Fruit fly (Drosophila melanogaster) whole organism, prepupa: ENCODE results near the gene CG44422.

ENCODE experiments used
- Blimp-1 ChIP-seq: fragments of 200-800 bp; sonication (Bioruptor generic); optimal IDR thresholded peaks from 3 replicates; lab custom pipeline; 2017; ENCODE audit warnings: missing biosample characterization, missing genetic modification characterization, mild to moderate bottlenecking, moderate library complexity, missing genetic modification reagents
- CG10631 ChIP-seq: fragments of 200-800 bp; sonication (Bioruptor generic); optimal IDR thresholded peaks from 2 replicates; lab custom pipeline; 2016; ENCODE audit warnings: missing biosample characterization, missing genetic modification characterization
- CG11762 ChIP-seq: fragments of 200-800 bp; sonication (Bioruptor generic); optimal IDR thresholded peaks from 3 replicates; lab custom pipeline; 2016; ENCODE audit warnings: missing biosample characterization, missing genetic modification characterization; ENCODE audit not compliant: insufficient read depth
- CG11902 ChIP-seq: fragments of 200-800 bp; sonication (Bioruptor generic); optimal IDR thresholded peaks from 3 replicates; lab custom pipeline; 2016; ENCODE audit warnings: missing biosample characterization, missing genetic modification characterization
- CG15336 ChIP-seq: fragments of 200-800 bp; sonication (Bioruptor generic); IDR thresholded peaks from 2 replicates; pipeline ENCODE4 v1.3.6; 2022; ENCODE audit warnings: missing biosample characterization, missing genetic modification characterization
- CG1621 ChIP-seq: fragments of 200-800 bp; sonication (Bioruptor generic); optimal IDR thresholded peaks from 3 replicates; lab custom pipeline; 2018; ENCODE audit warnings: missing biosample characterization, mild to moderate bottlenecking, missing genetic modification characterization
- CG31627 ChIP-seq: fragments of 200-800 bp; sonication (Bioruptor generic); optimal IDR thresholded peaks from 3 replicates; lab custom pipeline; 2016; ENCODE audit warnings: missing biosample characterization, missing genetic modification characterization
- CG32006 ChIP-seq: fragments of 200-800 bp; sonication (Bioruptor generic); optimal IDR thresholded peaks from 3 replicates; lab custom pipeline; 2017; ENCODE audit warnings: missing biosample characterization, mild to moderate bottlenecking, missing genetic modification characterization
- CG34406 ChIP-seq: fragments of 200-800 bp; sonication (Bioruptor generic); optimal IDR thresholded peaks from 3 replicates; lab custom pipeline; 2016; ENCODE audit warnings: missing biosample characterization, missing genetic modification characterization
- CG3919 ChIP-seq: fragments of 200-800 bp; sonication (Bioruptor generic); optimal IDR thresholded peaks from 3 replicates; lab custom pipeline; 2016; ENCODE audit warnings: missing biosample characterization, missing genetic modification characterization
- CG4318 ChIP-seq: fragments of 200-800 bp; sonication (Bioruptor generic); optimal IDR thresholded peaks from 3 replicates; lab custom pipeline; 2017; ENCODE audit warnings: missing biosample characterization, mild to moderate bottlenecking, missing genetic modification characterization
- CG6276 ChIP-seq: fragments of 200-800 bp; sonication (Bioruptor generic); optimal IDR thresholded peaks from 2 replicates; lab custom pipeline; 2017; ENCODE audit warnings: missing biosample characterization, mild to moderate bottlenecking, missing genetic modification characterization
- CG6792 ChIP-seq: fragments of 200-800 bp; sonication (Bioruptor generic); optimal IDR thresholded peaks from 3 replicates; lab custom pipeline; 2016; ENCODE audit warnings: missing biosample characterization, missing genetic modification characterization
- CG6808 ChIP-seq: fragments of 200-800 bp; sonication (Bioruptor generic); optimal IDR thresholded peaks from 3 replicates; lab custom pipeline; 2017; ENCODE audit warnings: missing biosample characterization, missing genetic modification characterization, mild to moderate bottlenecking, moderate library complexity, missing genetic modification reagents
- CG6854 ChIP-seq: fragments of 200-800 bp; sonication (Bioruptor generic); optimal IDR thresholded peaks from 2 replicates; lab custom pipeline; 2017; ENCODE audit warnings: missing biosample characterization, mild to moderate bottlenecking, missing genetic modification characterization
- CG8119 ChIP-seq: fragments of 200-800 bp; sonication (Bioruptor generic); IDR thresholded peaks from 3 replicates; pipeline ENCODE4 v1.3.6; 2022; ENCODE audit warnings: missing biosample characterization, missing genetic modification characterization
- CG8319 ChIP-seq: fragments of 200-800 bp; sonication (Bioruptor generic); optimal IDR thresholded peaks from 3 replicates; lab custom pipeline; 2016; ENCODE audit warnings: missing biosample characterization, missing genetic modification characterization
- CG9139 ChIP-seq: fragments of 200-800 bp; sonication (Bioruptor generic); optimal IDR thresholded peaks from 3 replicates; lab custom pipeline; 2017; ENCODE audit warnings: missing biosample characterization, mild to moderate bottlenecking, missing genetic modification characterization
- Eip78C ChIP-seq: fragments of 200-800 bp; sonication (Bioruptor generic); peaks from one replicate; lab custom pipeline; 2016; ENCODE audit warnings: missing biosample characterization, missing genetic modification characterization
- Eip93F ChIP-seq: fragments of 200-800 bp; sonication (Bioruptor generic); optimal IDR thresholded peaks from 2 replicates; lab custom pipeline; 2016; ENCODE audit warnings: missing biosample characterization, mild to moderate bottlenecking, missing genetic modification characterization
- Ets21C ChIP-seq: fragments of 200-800 bp; sonication (Bioruptor generic); optimal IDR thresholded peaks from 3 replicates; lab custom pipeline; 2016; ENCODE audit warnings: missing biosample characterization, missing genetic modification characterization
- Ets96B ChIP-seq: fragments of 200-800 bp; optimal IDR thresholded peaks from 2 replicates; lab custom pipeline; 2019; ENCODE audit warnings: missing biosample characterization, mild to moderate bottlenecking, missing genetic modification characterization, moderate library complexity
- Gug ChIP-seq: fragments of 200-800 bp; sonication (Bioruptor generic); IDR thresholded peaks from 2 replicates; pipeline ENCODE4 v1.3.6; 2022; ENCODE audit warnings: missing biosample characterization, missing genetic modification characterization
- Hr39 ChIP-seq: fragments of 200-800 bp; sonication (Bioruptor generic); optimal IDR thresholded peaks from 2 replicates; lab custom pipeline; 2016; ENCODE audit warnings: missing biosample characterization, missing genetic modification characterization
- Hr4 ChIP-seq: fragments of 200-800 bp; sonication (Bioruptor generic); optimal IDR thresholded peaks from 3 replicates; lab custom pipeline; 2016; ENCODE audit warnings: missing biosample characterization, missing genetic modification characterization
- Lpt ChIP-seq: fragments of 200-800 bp; sonication (Bioruptor generic); optimal IDR thresholded peaks from 3 replicates; lab custom pipeline; 2016; ENCODE audit warnings: missing biosample characterization, missing genetic modification characterization
- Met ChIP-seq: fragments of 200-800 bp; sonication (Bioruptor generic); optimal IDR thresholded peaks from 3 replicates; lab custom pipeline; 2016; ENCODE audit warnings: missing biosample characterization, missing genetic modification characterization
- OdsH ChIP-seq: fragments of 200-800 bp; sonication (Bioruptor generic); optimal IDR thresholded peaks from 3 replicates; lab custom pipeline; 2016; ENCODE audit warnings: missing biosample characterization, missing genetic modification characterization
- Smox ChIP-seq: fragments of 200-800 bp; sonication (Bioruptor generic); optimal IDR thresholded peaks from 3 replicates; lab custom pipeline; 2016; ENCODE audit warnings: missing biosample characterization, missing genetic modification characterization
- Sox102F ChIP-seq: fragments of 200-800 bp; sonication (Bioruptor generic); optimal IDR thresholded peaks from 2 replicates; lab custom pipeline; 2016; ENCODE audit warnings: missing biosample characterization, mild to moderate bottlenecking, missing genetic modification characterization
- achi ChIP-seq: fragments of 200-800 bp; sonication (Bioruptor generic); optimal IDR thresholded peaks from 3 replicates; lab custom pipeline; 2016; ENCODE audit warnings: missing biosample characterization, missing genetic modification characterization
- acj6 ChIP-seq: fragments of 200-800 bp; sonication (Bioruptor generic); optimal IDR thresholded peaks from 3 replicates; lab custom pipeline; 2016; ENCODE audit warnings: missing biosample characterization, missing genetic modification characterization
- cyc ChIP-seq: fragments of 200-800 bp; sonication (Bioruptor generic); optimal IDR thresholded peaks from 3 replicates; lab custom pipeline; 2016; ENCODE audit warnings: missing biosample characterization, missing genetic modification characterization
- dac ChIP-seq: fragments of 200-800 bp; sonication (Bioruptor generic); optimal IDR thresholded peaks from 2 replicates; lab custom pipeline; 2017; ENCODE audit warnings: missing biosample characterization, mild to moderate bottlenecking, missing genetic modification characterization
- dsx ChIP-seq: fragments of 200-800 bp; optimal IDR thresholded peaks from 3 replicates; lab custom pipeline; 2019; ENCODE audit warnings: missing biosample characterization, mild to moderate bottlenecking, missing genetic modification characterization, moderate library complexity; ENCODE audit not compliant: poor library complexity, severe bottlenecking
- eg ChIP-seq: fragments of 200-800 bp; sonication (Bioruptor generic); IDR thresholded peaks from 3 replicates; pipeline ENCODE4 v1.3.6; 2022; ENCODE audit warnings: missing biosample characterization, missing genetic modification characterization
- esn ChIP-seq: fragments of 200-800 bp; sonication (Bioruptor generic); optimal IDR thresholded peaks from 2 replicates; lab custom pipeline; 2016; ENCODE audit warnings: missing biosample characterization, mild to moderate bottlenecking, missing genetic modification characterization, moderate library complexity
- fkh ChIP-seq: fragments of 200-800 bp; sonication (Bioruptor generic); optimal IDR thresholded peaks from 3 replicates; lab custom pipeline; 2017; ENCODE audit warnings: missing biosample characterization, mild to moderate bottlenecking, missing genetic modification characterization, moderate library complexity
- lz ChIP-seq: fragments of 200-800 bp; sonication (Bioruptor generic); optimal IDR thresholded peaks from 3 replicates; lab custom pipeline; 2016; ENCODE audit warnings: missing biosample characterization, missing genetic modification characterization
- net ChIP-seq: fragments of 200-800 bp; sonication (Bioruptor generic); optimal IDR thresholded peaks from 3 replicates; lab custom pipeline; 2016; ENCODE audit warnings: missing biosample characterization, missing genetic modification characterization
- pdm3 ChIP-seq: fragments of 200-800 bp; sonication (Bioruptor generic); optimal IDR thresholded peaks from 3 replicates; lab custom pipeline; 2016; ENCODE audit warnings: missing biosample characterization, missing genetic modification characterization
- salr ChIP-seq, 2 experiments: fragments of 200-800 bp; sonication (Bioruptor generic); optimal IDR thresholded peaks; 3 replicates each; lab custom pipeline; 2016 to 2018; ENCODE audit warnings: missing biosample characterization in 2 of 2, missing genetic modification characterization in 2 of 2, mild to moderate bottlenecking in 1 of 2
- spab ChIP-seq: fragments of 200-800 bp; sonication (Bioruptor generic); optimal IDR thresholded peaks from 2 replicates; lab custom pipeline; 2017; ENCODE audit warnings: missing biosample characterization, mild to moderate bottlenecking, missing genetic modification characterization, missing genetic modification reagents
- ss ChIP-seq, 2 experiments: fragments of 200-800 bp; sonication (Bioruptor generic); optimal IDR thresholded peaks; 2 replicates in 1 of 2; 3 replicates in 1 of 2; lab custom pipeline; 2017 to 2018; ENCODE audit warnings: mild to moderate bottlenecking in 2 of 2, missing biosample characterization in 2 of 2, missing genetic modification characterization in 2 of 2, moderate library complexity in 1 of 2
- svp ChIP-seq: fragments of 200-800 bp; sonication (Bioruptor generic); peaks from one replicate; lab custom pipeline; 2016; ENCODE audit warnings: missing biosample characterization, missing genetic modification characterization
- topi ChIP-seq: fragments of 200-800 bp; sonication (Bioruptor generic); optimal IDR thresholded peaks from 3 replicates; lab custom pipeline; 2016; ENCODE audit warnings: missing biosample characterization, missing genetic modification characterization
- vri ChIP-seq: fragments of 200-800 bp; sonication (Bioruptor generic); optimal IDR thresholded peaks from 3 replicates; lab custom pipeline; 2016; ENCODE audit warnings: missing biosample characterization, mild to moderate bottlenecking, missing genetic modification characterization

The CG44422 gene

DNA sequence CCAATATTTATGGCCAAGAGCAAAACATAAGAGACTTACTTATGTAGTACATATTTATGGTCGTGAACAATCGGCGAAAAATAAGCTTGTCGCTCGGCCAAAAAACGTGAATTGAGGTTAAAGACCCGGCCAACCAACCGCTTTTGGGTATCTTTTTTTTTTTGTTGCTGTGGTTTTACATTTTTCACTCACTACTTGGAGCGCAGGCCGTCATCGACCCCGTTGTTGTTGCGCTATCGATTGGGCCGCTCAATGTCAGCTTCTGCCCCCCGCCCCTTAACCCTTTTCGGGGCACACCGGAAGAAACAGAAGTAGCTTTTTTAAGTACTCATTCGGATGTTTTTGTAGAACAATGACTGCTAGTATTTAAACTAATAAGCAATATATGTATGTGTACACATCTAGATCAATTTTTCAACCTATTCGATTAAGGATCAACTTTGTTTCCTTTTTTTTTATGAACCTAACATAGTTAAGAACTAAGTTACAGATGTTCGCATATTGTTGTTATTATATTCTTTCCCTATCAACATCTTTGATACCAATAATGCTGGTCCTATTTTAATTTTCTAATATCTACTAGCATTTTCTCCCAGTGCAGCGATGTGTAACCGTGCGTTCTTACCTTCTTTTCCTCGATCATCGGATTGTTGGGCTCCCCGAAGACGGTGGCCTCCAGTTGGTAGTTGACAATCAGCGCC is 35.6 kb upstream of the CG44422 start (continued):
- TF ChIP-seq eg, result 0 out of 3 replicates have a peak, but pooled peaks have one; percentile 40
- TF ChIP-seq Lpt, result peak; percentile 14
- TF ChIP-seq CG8319 (GFP tag; lab: Kevin White, UChicago), result peak; percentile 5
- peak; percentile 28 for TF ChIP-seq Blimp-1 (GFP tag; lab: Kevin White, UChicago)
- TF ChIP-seq vri, result no peak
- TF ChIP-seq Hr39, result peak; percentile 77
- peak; percentile 71 for TF ChIP-seq achi
- TF ChIP-seq acj6, result no peak
- TF ChIP-seq svp (GFP tag; lab: Kevin White, UChicago), result peak; percentile 93
- TF ChIP-seq Met (GFP tag; lab: Kevin White, UChicago), result no peak
- peak; percentile 79 for TF ChIP-seq CG34406 (GFP tag; lab: Kevin White, UChicago)
- peak in 1 of 2 experiments; percentile 30 for TF ChIP-seq salr (GFP tag; optimal IDR thresholded peaks at IDR 0.05; lab: Kevin White, UChicago)
- TF ChIP-seq CG10631 (GFP tag; lab: Kevin White, UChicago), result peak; percentile 64
- TF ChIP-seq Eip93F (GFP tag; lab: Kevin White, UChicago), result no peak
- TF ChIP-seq spab (GFP tag; lab: Kevin White, UChicago), result no peak
- no peak for TF ChIP-seq CG4318 (GFP tag; lab: Kevin White, UChicago)
- TF ChIP-seq CG8119 (GFP tag; lab: Robert Waterston, UW), result peak; percentile 48; the same call in 2 of the 3 replicates
- no peak for TF ChIP-seq fkh
- peak; percentile 94 for TF ChIP-seq Eip78C (GFP tag; lab: Kevin White, UChicago)
- TF ChIP-seq CG6808 (GFP tag; lab: Kevin White, UChicago), result no peak
- TF ChIP-seq esn (GFP tag; lab: Kevin White, UChicago), result peak; percentile 81
- TF ChIP-seq, all 60 proteins: peak for 31

DNA sequence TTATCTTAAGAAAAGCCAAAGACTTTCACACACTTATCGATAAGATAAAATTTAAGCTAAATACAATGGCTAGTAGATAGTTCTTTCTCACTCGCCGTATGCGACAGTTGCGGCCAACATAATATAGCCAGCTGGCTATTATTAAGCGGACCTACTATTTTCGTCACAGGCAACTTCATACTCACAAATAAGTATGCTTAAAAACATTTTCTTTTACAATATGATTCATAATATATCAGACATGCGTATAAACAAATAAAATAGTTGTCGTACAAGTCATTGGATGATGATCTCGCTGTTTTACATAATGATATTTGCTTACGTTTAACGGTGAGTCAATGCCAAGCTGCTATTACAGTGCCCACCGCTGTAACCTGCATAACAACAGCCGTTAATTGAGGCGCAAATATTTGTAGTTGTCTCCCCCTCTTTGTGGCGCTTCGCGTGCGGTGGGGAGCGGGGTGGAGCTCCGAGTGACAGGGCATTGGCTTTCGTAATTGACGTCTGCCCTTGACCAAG is 23.7 kb upstream of the CG44422 start:
- TF ChIP-seq acj6 (peak; percentile 81), Ets96B (tag; lab: Kevin White, UChicago) (peak; percentile 72), CG11902 (peak; percentile 59), Ets21C (peak; percentile 58), achi (peak; percentile 65), salr (GFP tag; optimal IDR thresholded peaks at IDR 0.05; lab: Kevin White, UChicago) (peak in 1 of 2 experiments; percentile 54), svp (GFP tag; lab: Kevin White, UChicago) (peak; percentile 91), topi (GFP tag; lab: Kevin White, UChicago) (peak; percentile 72), net (GFP tag; lab: Kevin White, UChicago) (peak; percentile 74), fkh (peak; percentile 97), dac (peak; percentile 39), CG6792 (GFP tag; lab: Kevin White, UChicago) (peak; percentile 72), CG11762 (peak; percentile 67), CG9139 (GFP tag; lab: Kevin White, UChicago) (peak; percentile 63), lz (GFP tag; lab: Kevin White, UChicago) (peak; percentile 68), CG3919 (GFP tag; lab: Kevin White, UChicago) (peak; percentile 70), OdsH (GFP tag; lab: Kevin White, UChicago) (peak; percentile 78), Hr39 (peak; percentile 68), dsx (GFP tag; lab: Kevin White, UChicago) (peak; percentile 60), CG31627 (GFP tag; lab: Kevin White, UChicago) (peak; percentile 75), ss (GFP tag; optimal IDR thresholded peaks at IDR 0.05; lab: Kevin White, UChicago) (peak in 1 of 2 experiments; percentile 52), Hr4 (GFP tag; lab: Kevin White, UChicago) (peak; percentile 84), Gug (GFP tag; lab: Robert Waterston, UW) (peak; percentile 58; the same call in 1 of the 2 replicates), CG1621 (tag; lab: Kevin White, UChicago) (peak; percentile 74), CG15336 (GFP tag; lab: Robert Waterston, UW) (peak; percentile 79), Eip93F (GFP tag; lab: Kevin White, UChicago) (no peak), Blimp-1 (GFP tag; lab: Kevin White, UChicago) (peak; percentile 65), CG32006 (GFP tag; lab: Kevin White, UChicago) (peak; percentile 84), Smox (peak; percentile 70), pdm3 (GFP tag; lab: Kevin White, UChicago) (peak; percentile 83), cyc (GFP tag; lab: Kevin White, UChicago) (peak; percentile 62), CG8319 (GFP tag; lab: Kevin White, UChicago) (peak; percentile 33), CG6808 (GFP tag; lab: Kevin White, UChicago) (peak; percentile 76), CG6276 (peak; percentile 79), CG6854 (GFP tag; lab: Kevin White, UChicago) (no peak), Sox102F (GFP tag; lab: Kevin White, UChicago) (peak; percentile 74)
